Worm (Caenorhabditis elegans) whole organism, L4/young adult: ENCODE measurements around the gene EEED8.4.

Experiments
- dao-5 ChIP-seq: sonication (generic microtip); optimal IDR thresholded peaks from 2 replicates; lab custom pipeline; 2016; ENCODE audit warnings: missing genotype, missing genetic modification characterization, moderate library complexity, missing compliant biosample characterization
- him-1 ChIP-seq: sonication (generic microtip); optimal IDR thresholded peaks from 2 replicates; lab custom pipeline; 2016; ENCODE audit warnings: missing genotype, missing genetic modification reagents, missing genetic modification characterization, missing compliant biosample characterization

ce11 chrII:5377467-5378238 lies 31.5 kb upstream of the EEED8.4 start, which contains the start of gene prdx-2:
- TF ChIP-seq him-1 (tag; lab: Kevin White, UChicago) (no peak), dao-5 (tag; lab: Kevin White, UChicago) (no peak)
